Fruit fly (Drosophila melanogaster) ovary, adult (tissue): ENCODE results near the gene alphaTub84D.

Experiments
- CG17801 ChIP-seq: fragments of 200-800 bp; optimal IDR thresholded peaks from 2 replicates; lab custom pipeline; 2019; ENCODE audit warnings: missing biosample characterization, mild to moderate bottlenecking, missing genetic modification characterization, moderate library complexity; ENCODE audit not compliant: partially characterized antibody

alphaTub84D gene

DNA sequence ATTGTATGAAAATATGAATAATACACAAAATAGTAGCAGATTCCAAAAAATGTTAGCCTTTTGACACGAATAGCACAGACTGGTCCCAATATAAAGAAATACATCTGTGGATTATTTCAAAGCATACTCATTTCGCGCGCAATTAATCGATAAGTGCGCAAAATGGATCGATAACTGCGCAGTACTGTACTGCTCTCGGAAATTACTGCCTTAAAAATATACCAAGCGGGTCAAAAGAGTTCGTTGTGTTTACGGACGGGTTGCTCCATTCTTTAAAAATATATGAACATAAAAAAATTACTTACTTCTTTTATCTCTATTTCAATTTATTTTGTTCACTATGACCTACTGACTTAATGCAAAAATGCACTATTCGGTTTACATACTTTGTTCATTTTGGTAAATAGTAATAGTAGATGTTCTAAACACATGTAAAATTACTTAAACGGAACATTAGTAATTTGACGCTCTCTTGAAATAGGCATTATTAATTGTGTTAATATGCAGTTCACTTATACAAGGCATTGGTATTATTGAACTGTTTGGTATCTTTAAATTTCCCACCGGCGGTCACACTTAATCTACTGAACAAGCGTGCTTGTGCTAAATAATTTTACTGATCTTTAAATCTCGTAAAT, at the start of gene alphaTub84D, which contains the start of gene Rtnl2:
alphaTub84D (plus strand) TSS at position 570 of the 638 bp plus-strand sequence.
Rtnl2 (minus strand) TSS at position 58 of the 638 bp plus-strand sequence.
- no peak for TF ChIP-seq CG17801 (GFP tag; lab: Kevin White, UChicago)

dm6 chr3R:7489902-7490301, 40.7 kb upstream of the alphaTub84D start:
- TF ChIP-seq CG17801 (GFP tag; lab: Kevin White, UChicago): peak; percentile 53

DNA sequence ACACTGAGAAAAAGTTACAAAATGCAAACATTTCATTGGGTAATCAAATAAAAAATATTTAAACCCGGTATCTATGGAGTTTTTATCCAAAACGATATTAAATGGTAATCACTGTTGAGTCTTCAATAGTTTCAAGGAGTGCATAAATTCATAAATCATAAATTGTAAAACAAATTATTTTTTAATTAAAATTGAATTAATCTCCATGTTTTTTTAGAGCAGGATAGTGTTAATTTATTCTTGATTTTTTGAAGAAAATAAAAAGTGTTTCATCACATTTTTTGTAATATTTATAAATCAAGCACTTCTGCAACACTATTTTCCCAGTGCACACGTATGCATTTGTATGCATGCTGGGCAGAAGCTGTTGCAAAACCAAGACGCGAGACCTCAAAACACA, 39.7 kb upstream of the alphaTub84D start:
- TF ChIP-seq CG17801 (GFP tag; lab: Kevin White, UChicago): peak; percentile 52

DNA sequence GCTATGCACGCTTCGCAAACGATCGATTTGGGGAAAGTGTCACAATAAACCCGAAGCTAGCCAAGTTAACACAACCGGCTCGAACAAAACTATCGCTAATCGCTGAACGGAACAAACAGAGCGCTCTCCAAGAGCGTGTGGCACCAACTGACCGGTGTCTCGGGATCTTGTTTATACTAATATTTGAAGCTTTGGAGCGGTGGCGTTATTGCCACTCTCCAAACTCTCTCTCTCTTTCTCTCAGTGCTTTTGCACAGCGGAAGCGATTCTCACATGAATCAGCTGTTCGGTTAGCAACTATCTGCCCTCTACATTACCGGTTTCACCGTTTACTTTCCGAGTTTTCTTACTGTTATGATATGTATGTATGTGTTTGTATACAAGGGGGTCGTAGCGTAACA, 39.1 kb upstream of the alphaTub84D start:
- TF ChIP-seq CG17801 (GFP tag; lab: Kevin White, UChicago): peak; percentile 60

dm6 chr3R:7492099-7492498, 38.5 kb upstream of the alphaTub84D start:
- TF ChIP-seq CG17801 (GFP tag; lab: Kevin White, UChicago): no peak

- no peak for TF ChIP-seq CG17801 (GFP tag; lab: Kevin White, UChicago)
Measured at dm6 chr3R:7493171-7493570, 37.4 kb upstream of the alphaTub84D start, which contains the start of gene CG42656. Gene CG42656, minus strand, starts transcription at chr3R:7493271.

dm6 chr3R:7493745-7494144, 36.8 kb upstream of the alphaTub84D start, which contains the start of gene alpha-Est10:
Gene alpha-Est10, minus strand, starts transcription at chr3R:7493845.
- no peak for TF ChIP-seq CG17801 (GFP tag; lab: Kevin White, UChicago)

DNA sequence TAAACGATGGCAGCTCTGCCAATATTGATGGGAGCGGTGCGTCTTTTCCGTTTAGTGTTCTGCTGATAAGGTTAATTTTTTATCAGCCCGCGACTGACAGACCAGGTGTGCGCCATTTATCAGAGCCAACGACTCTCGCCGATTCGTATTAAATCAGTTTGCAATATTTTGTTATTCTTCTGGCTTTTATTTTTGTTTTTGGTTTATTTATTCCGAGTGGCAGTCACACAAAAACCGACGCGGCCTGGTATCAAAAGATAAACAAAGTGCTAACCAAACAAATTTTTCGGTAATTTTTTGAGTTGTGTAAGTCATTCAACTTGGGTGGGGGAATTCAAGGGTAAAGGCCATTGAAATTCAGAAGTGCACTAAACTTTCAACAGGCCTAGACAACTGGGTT, 33.1 kb upstream of the alphaTub84D start:
- TF ChIP-seq CG17801 (GFP tag; lab: Kevin White, UChicago): peak; percentile 61

- TF ChIP-seq CG17801 (GFP tag; lab: Kevin White, UChicago): no peak
Measured at dm6 chr3R:7499488-7499887, 31.1 kb upstream of the alphaTub84D start.

DNA sequence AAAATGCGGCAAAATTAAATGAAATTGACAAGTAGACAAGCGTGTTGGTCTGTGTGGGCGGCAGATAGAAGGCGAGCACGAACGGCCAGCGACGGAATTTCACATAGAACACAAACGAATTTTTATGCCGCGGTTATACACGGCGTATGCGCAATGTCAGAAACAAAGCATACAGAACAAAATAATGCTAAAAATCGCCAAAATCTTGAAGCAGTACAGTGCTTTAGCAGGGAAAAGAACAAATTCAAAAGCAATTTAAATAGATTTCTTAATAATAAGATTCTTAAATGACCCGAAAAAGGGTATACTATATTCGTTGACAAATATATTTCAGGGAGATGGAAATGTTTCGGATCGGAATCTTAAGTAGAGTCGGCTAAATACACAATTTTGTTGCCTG, 30.0 kb upstream of the alphaTub84D start:
- TF ChIP-seq CG17801 (GFP tag; lab: Kevin White, UChicago): no peak

dm6 chr3R:7502276-7502675, 28.3 kb upstream of the alphaTub84D start, which contains the start of gene Mics1:
Gene Mics1, minus strand, starts transcription at chr3R:7502376.
- TF ChIP-seq CG17801 (GFP tag; lab: Kevin White, UChicago): no peak

DNA sequence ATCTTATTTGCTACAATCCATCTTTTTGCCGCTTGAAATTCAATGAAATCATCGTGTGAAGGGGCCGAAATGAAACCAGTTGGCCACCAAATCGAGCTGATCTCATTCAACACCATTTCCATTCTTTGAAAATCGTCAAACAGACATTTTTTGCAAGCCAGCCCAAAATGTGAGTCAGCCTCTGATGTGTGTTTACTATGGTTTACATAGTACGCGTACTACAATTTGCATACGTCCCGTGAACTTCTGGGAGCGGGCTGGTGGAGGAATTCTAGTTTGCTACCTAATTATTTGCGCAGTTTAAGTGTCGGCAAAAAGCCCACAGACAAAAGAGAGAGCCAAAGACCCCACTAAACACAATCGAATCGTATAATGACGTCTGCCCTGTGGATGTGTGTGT, 27.3 kb upstream of the alphaTub84D start:
- TF ChIP-seq CG17801 (GFP tag; lab: Kevin White, UChicago): no peak

- peak; percentile 27 for TF ChIP-seq CG17801 (GFP tag; lab: Kevin White, UChicago)
Measured at dm6 chr3R:7504989-7505761, 25.4 kb upstream of the alphaTub84D start, which contains the start of gene alpha-Est9. Gene alpha-Est9, minus strand, starts transcription at chr3R:7505098.

DNA sequence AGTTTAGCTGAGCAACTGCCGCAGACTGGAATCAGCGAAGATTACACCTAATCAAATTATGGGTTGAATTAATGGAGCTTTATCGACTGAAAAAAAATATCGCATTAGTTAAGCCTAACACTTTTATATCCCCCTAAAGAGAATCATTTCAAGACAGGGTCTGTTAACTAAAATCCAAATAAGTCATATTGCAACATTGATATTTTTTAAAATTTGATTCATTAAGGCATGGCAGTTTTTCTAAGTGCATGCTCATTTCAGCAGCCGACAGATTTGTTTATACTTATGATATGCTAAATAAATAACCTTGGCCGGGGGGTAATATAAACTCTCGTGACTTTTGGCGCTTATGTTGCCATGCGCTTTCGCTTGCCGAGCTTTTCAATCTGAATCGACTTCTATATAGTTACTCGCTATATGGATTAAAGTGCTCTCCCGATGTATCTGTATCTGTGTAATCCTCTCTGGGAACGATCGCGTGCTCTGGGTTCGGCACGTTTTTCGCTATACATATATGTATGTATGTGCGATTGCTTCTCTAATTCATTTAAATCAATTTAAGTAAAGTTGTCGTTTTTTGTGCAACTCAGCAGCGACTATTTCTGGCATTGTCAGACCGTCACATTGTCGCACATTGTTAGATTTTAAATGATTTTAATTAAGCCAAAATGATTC, 24.1 kb upstream of the alphaTub84D start:
- peak; percentile 20 for TF ChIP-seq CG17801 (GFP tag; lab: Kevin White, UChicago)
